Fruit fly (Drosophila melanogaster) whole organism, embryonic: ENCODE data around the gene Ppt2.

ENCODE experiments used
- Adf1 ChIP-seq: fragments of 200-800 bp; sonication (Bioruptor generic); IDR thresholded peaks from 2 replicates; pipeline ENCODE4 v1.3.6; 2022; ENCODE audit warnings: missing biosample characterization, missing genetic modification characterization
- Antp ChIP-seq: fragments of 200-800 bp; sonication (Bioruptor generic); optimal IDR thresholded peaks from 3 replicates; lab custom pipeline; 2016; ENCODE audit warnings: missing biosample characterization, missing genetic modification characterization
- CG10431 ChIP-seq: fragments of 200-800 bp; sonication (Bioruptor generic); optimal IDR thresholded peaks from 3 replicates; lab custom pipeline; 2018; ENCODE audit warnings: missing biosample characterization, mild to moderate bottlenecking, missing genetic modification characterization
- CG10543 ChIP-seq: fragments of 200-800 bp; sonication (Bioruptor generic); optimal IDR thresholded peaks from 3 replicates; lab custom pipeline; 2017; ENCODE audit warnings: missing biosample characterization, mild to moderate bottlenecking, missing genetic modification characterization, moderate library complexity
- CG10565 ChIP-seq: fragments of 200-800 bp; sonication (Bioruptor generic); optimal IDR thresholded peaks from 3 replicates; lab custom pipeline; 2016; ENCODE audit warnings: missing biosample characterization, mild to moderate bottlenecking, missing genetic modification characterization
- CG13775 ChIP-seq: fragments of 200-800 bp; sonication (Bioruptor generic); optimal IDR thresholded peaks from 3 replicates; lab custom pipeline; 2017; ENCODE audit warnings: missing biosample characterization, mild to moderate bottlenecking, missing genetic modification characterization
- CG13894 ChIP-seq: fragments of 200-800 bp; sonication (Bioruptor generic); optimal IDR thresholded peaks from 3 replicates; lab custom pipeline; 2018; ENCODE audit warnings: missing biosample characterization, mild to moderate bottlenecking, missing genetic modification characterization, moderate library complexity
- CG14965 ChIP-seq: fragments of 200-800 bp; sonication (Bioruptor generic); optimal IDR thresholded peaks from 2 replicates; lab custom pipeline; 2016; ENCODE audit warnings: missing biosample characterization, missing genetic modification characterization, borderline replicate concordance
- CG15601 ChIP-seq: fragments of 200-800 bp; sonication (Bioruptor generic); optimal IDR thresholded peaks from 3 replicates; lab custom pipeline; 2019; ENCODE audit warnings: missing biosample characterization, mild to moderate bottlenecking, missing genetic modification characterization, moderate library complexity
- CG16815 ChIP-seq: fragments of 200-800 bp; sonication (Bioruptor generic); optimal IDR thresholded peaks from 3 replicates; lab custom pipeline; 2017; ENCODE audit warnings: missing biosample characterization, mild to moderate bottlenecking, missing genetic modification characterization
- CG2889 ChIP-seq: fragments of 200-800 bp; sonication (Bioruptor generic); IDR thresholded peaks from 3 replicates; pipeline ENCODE4 v1.3.6; 2022; ENCODE audit warnings: missing biosample characterization, missing genetic modification characterization
- CG5180 ChIP-seq: fragments of 200-800 bp; sonication (Bioruptor generic); optimal IDR thresholded peaks from 3 replicates; lab custom pipeline; 2017; ENCODE audit warnings: missing biosample characterization, missing genetic modification characterization, mild to moderate bottlenecking, moderate library complexity, missing genetic modification reagents
- CG5245 ChIP-seq: fragments of 200-800 bp; sonication (Bioruptor generic); optimal IDR thresholded peaks from 3 replicates; lab custom pipeline; 2016; ENCODE audit warnings: missing biosample characterization, missing genetic modification characterization
- CG6175 ChIP-seq: fragments of 200-800 bp; sonication (Bioruptor generic); IDR thresholded peaks from 3 replicates; pipeline ENCODE4 v1.3.6; 2022; ENCODE audit warnings: missing biosample characterization, missing genetic modification characterization
- CG6254 ChIP-seq: fragments of 200-800 bp; sonication (Bioruptor generic); optimal IDR thresholded peaks from 3 replicates; lab custom pipeline; 2017; ENCODE audit warnings: mild to moderate bottlenecking, missing biosample characterization, missing genetic modification reagents, missing genetic modification characterization
- CG7786 ChIP-seq: fragments of 200-800 bp; sonication (Bioruptor generic); optimal IDR thresholded peaks from 2 replicates; lab custom pipeline; 2016; ENCODE audit warnings: missing biosample characterization, missing genetic modification characterization
- CG7928 ChIP-seq: fragments of 200-800 bp; sonication (Bioruptor generic); optimal IDR thresholded peaks from 2 replicates; lab custom pipeline; 2017; ENCODE audit warnings: missing biosample characterization, mild to moderate bottlenecking, missing genetic modification characterization
- CG8765 ChIP-seq: fragments of 200-800 bp; sonication (Bioruptor generic); IDR thresholded peaks from 2 replicates; pipeline ENCODE4 v1.3.6; 2022; ENCODE audit warnings: missing biosample characterization, missing genetic modification characterization
- D19A ChIP-seq: fragments of 200-800 bp; optimal IDR thresholded peaks from 3 replicates; lab custom pipeline; 2019; ENCODE audit warnings: missing biosample characterization, mild to moderate bottlenecking, missing genetic modification characterization, moderate library complexity
- Dbx ChIP-seq: fragments of 200-800 bp; sonication (Bioruptor generic); IDR thresholded peaks from 3 replicates; pipeline ENCODE4 v1.3.6; 2022; ENCODE audit warnings: missing biosample characterization, missing genetic modification characterization
- Dp ChIP-seq: fragments of 200-800 bp; sonication (Bioruptor generic); optimal IDR thresholded peaks from 2 replicates; lab custom pipeline; 2018; ENCODE audit warnings: missing biosample characterization, mild to moderate bottlenecking, missing genetic modification characterization, moderate library complexity
- E2f1 ChIP-seq: fragments of 200-800 bp; sonication (Bioruptor generic); IDR thresholded peaks from 2 replicates; pipeline ENCODE4 v1.3.6; 2022; ENCODE audit warnings: missing biosample characterization, missing genetic modification characterization
- HLH54F ChIP-seq: fragments of 200-800 bp; sonication (Bioruptor generic); optimal IDR thresholded peaks from 3 replicates; lab custom pipeline; 2016; ENCODE audit warnings: missing biosample characterization, missing genetic modification characterization
- Mad ChIP-seq: fragments of 200-800 bp; sonication (Bioruptor generic); optimal IDR thresholded peaks from 2 replicates; lab custom pipeline; 2016; ENCODE audit warnings: missing biosample characterization, missing genetic modification characterization
- Mes4 ChIP-seq: fragments of 200-800 bp; sonication (Bioruptor generic); optimal IDR thresholded peaks from 2 replicates; lab custom pipeline; 2016; ENCODE audit warnings: missing biosample characterization, missing genetic modification characterization
- Myb ChIP-seq: fragments of 200-800 bp; sonication (Bioruptor generic); optimal IDR thresholded peaks from 2 replicates; lab custom pipeline; 2016; ENCODE audit warnings: missing biosample characterization, missing genetic modification characterization
- NFAT ChIP-seq: fragments of 200-800 bp; sonication (Bioruptor generic); IDR thresholded peaks from 2 replicates; pipeline ENCODE4 v1.3.6; 2022; ENCODE audit warnings: missing biosample characterization, missing genetic modification characterization
- Nf-YB ChIP-seq: fragments of 200-800 bp; sonication (Bioruptor generic); optimal IDR thresholded peaks from 3 replicates; lab custom pipeline; 2019; ENCODE audit warnings: missing biosample characterization, mild to moderate bottlenecking, missing genetic modification characterization, moderate library complexity
- Oaz ChIP-seq: fragments of 200-800 bp; sonication (Bioruptor generic); IDR thresholded peaks from 2 replicates; pipeline ENCODE4 v1.3.6; 2022; ENCODE audit warnings: missing biosample characterization, missing genetic modification characterization
- Opbp ChIP-seq: fragments of 200-800 bp; sonication (Bioruptor generic); IDR thresholded peaks from 3 replicates; pipeline ENCODE4 v1.3.6; 2022; ENCODE audit warnings: missing biosample characterization, missing genetic modification characterization; ENCODE audit not compliant: partially characterized antibody
- Sox102F ChIP-seq: fragments of 200-800 bp; sonication (Bioruptor generic); optimal IDR thresholded peaks from 2 replicates; lab custom pipeline; 2018; ENCODE audit warnings: missing biosample characterization, mild to moderate bottlenecking, missing genetic modification characterization, moderate library complexity
- Sry-δ ChIP-seq: fragments of 200-800 bp; sonication (Bioruptor generic); optimal IDR thresholded peaks from 2 replicates; lab custom pipeline; 2016; ENCODE audit warnings: missing biosample characterization, missing genetic modification characterization
- amos ChIP-seq: fragments of 200-800 bp; sonication (Bioruptor generic); IDR thresholded peaks from 2 replicates; pipeline ENCODE4 v1.3.6; 2022; ENCODE audit warnings: missing biosample characterization, missing genetic modification characterization; ENCODE audit not compliant: partially characterized antibody
- crp ChIP-seq, 2 experiments: fragments of 200-800 bp; sonication (Bioruptor generic); optimal IDR thresholded peaks; 2 replicates in 1 of 2; 3 replicates in 1 of 2; lab custom pipeline; 2017; ENCODE audit warnings: missing biosample characterization in 2 of 2, missing genetic modification characterization in 2 of 2, mild to moderate bottlenecking in 1 of 2, moderate library complexity in 1 of 2
- exex ChIP-seq: fragments of 200-800 bp; sonication (Bioruptor generic); optimal IDR thresholded peaks from 4 replicates; lab custom pipeline; 2018; ENCODE audit warnings: missing biosample characterization, mild to moderate bottlenecking, missing genetic modification characterization, moderate library complexity
- fd102C ChIP-seq: fragments of 200-800 bp; sonication (Bioruptor generic); optimal IDR thresholded peaks from 2 replicates; lab custom pipeline; 2018; ENCODE audit warnings: missing biosample characterization, mild to moderate bottlenecking, missing genetic modification characterization, moderate library complexity
- lab ChIP-seq: fragments of 200-800 bp; sonication (Bioruptor generic); optimal IDR thresholded peaks from 3 replicates; lab custom pipeline; 2017; ENCODE audit warnings: missing biosample characterization, missing genetic modification characterization, mild to moderate bottlenecking, moderate library complexity, missing genetic modification reagents
- lilli ChIP-seq: fragments of 200-800 bp; sonication (Bioruptor generic); optimal IDR thresholded peaks from 3 replicates; lab custom pipeline; 2016; ENCODE audit warnings: missing biosample characterization, missing genetic modification characterization
- mld ChIP-seq: fragments of 200-800 bp; sonication (Bioruptor generic); IDR thresholded peaks from 3 replicates; pipeline ENCODE4 v1.3.6; 2022; ENCODE audit warnings: missing biosample characterization, missing genetic modification characterization; ENCODE audit not compliant: partially characterized antibody
- onecut ChIP-seq: fragments of 200-800 bp; sonication (Bioruptor generic); IDR thresholded peaks from 2 replicates; pipeline ENCODE4 v1.3.6; 2022; ENCODE audit warnings: missing biosample characterization, missing genetic modification characterization
- pan ChIP-seq, 4 experiments: fragments of >200 bp in 3 of 4; fragments of 200-800 bp in 1 of 4; sonication (Bioruptor generic) in 1 of 4; optimal IDR thresholded peaks in 3 of 4; IDR thresholded peaks in 1 of 4; 2 replicates each; pipeline versions ENCODE4 v1.3.6 to Lab custom; 2017 to 2022; ENCODE audit warnings: missing biosample characterization in 2 of 4, missing genetic modification characterization in 2 of 4, mixed read lengths in 1 of 4
- pb ChIP-seq: fragments of 200-800 bp; sonication (Bioruptor generic); optimal IDR thresholded peaks from 3 replicates; lab custom pipeline; 2016; ENCODE audit warnings: missing biosample characterization, missing genetic modification characterization
- pros ChIP-seq: fragments of 200-800 bp; sonication (Bioruptor generic); optimal IDR thresholded peaks from 3 replicates; lab custom pipeline; 2019; ENCODE audit warnings: missing biosample characterization, mild to moderate bottlenecking, missing genetic modification characterization, moderate library complexity
- pum ChIP-seq: fragments of 200-800 bp; sonication (Bioruptor generic); optimal IDR thresholded peaks from 2 replicates; lab custom pipeline; 2016; ENCODE audit warnings: missing biosample characterization, missing genetic modification characterization
- scrt ChIP-seq: fragments of 200-800 bp; sonication (Bioruptor generic); optimal IDR thresholded peaks from 2 replicates; lab custom pipeline; 2018; ENCODE audit warnings: missing biosample characterization, mild to moderate bottlenecking, missing genetic modification characterization, moderate library complexity
- sens ChIP-seq: fragments of 200-800 bp; sonication (Bioruptor generic); peaks from one replicate; lab custom pipeline; 2016; ENCODE audit warnings: missing biosample characterization, missing genetic modification characterization
- sob ChIP-seq: fragments of 200-800 bp; sonication (Bioruptor generic); IDR thresholded peaks from 2 replicates; pipeline ENCODE4 v1.3.6; 2022; ENCODE audit warnings: missing biosample characterization, missing genetic modification characterization
- stc ChIP-seq: fragments of 200-800 bp; sonication (Bioruptor generic); IDR thresholded peaks from 2 replicates; pipeline ENCODE4 v1.3.6; 2022; ENCODE audit warnings: missing biosample characterization, missing genetic modification characterization
- tin ChIP-seq: fragments of 200-800 bp; sonication (Bioruptor generic); optimal IDR thresholded peaks from 3 replicates; lab custom pipeline; 2016; ENCODE audit warnings: missing biosample characterization, missing genetic modification characterization

Ppt2 gene

dm6 chr2L:11271622-11272282 lies 8.3 kb upstream of the Ppt2 start (continued):
- TF ChIP-seq E2f1 (GFP tag; lab: Robert Waterston, UW), result no peak
- no peak for TF ChIP-seq crp (GFP tag; optimal IDR thresholded peaks at IDR 0.05; lab: Kevin White, UChicago)
- no peak for TF ChIP-seq CG14965 (GFP tag; lab: Kevin White, UChicago)
- peak; percentile 55; the same call in 1 of the 3 replicates for TF ChIP-seq Dbx (GFP tag; lab: Robert Waterston, UW)
- TF ChIP-seq Myb (GFP tag; lab: Kevin White, UChicago), result no peak
- no peak for TF ChIP-seq Opbp (GFP tag; lab: Robert Waterston, UW)
- TF ChIP-seq pum (GFP tag; lab: Kevin White, UChicago), result no peak
- TF ChIP-seq CG5180 (GFP tag; lab: Kevin White, UChicago), result no peak
- peak; percentile 90 for TF ChIP-seq CG10543 (GFP tag; lab: Kevin White, UChicago)
- peak; percentile 6 for TF ChIP-seq CG10431 (GFP tag; lab: Kevin White, UChicago)
- no peak for TF ChIP-seq CG7786 (GFP tag; lab: Kevin White, UChicago)
- TF ChIP-seq stc (GFP tag; lab: Robert Waterston, UW), result 0 out of 2 replicates have a peak, but pooled peaks have one; percentile 33
- no peak for TF ChIP-seq Mes4 (GFP tag; lab: Kevin White, UChicago)
- TF ChIP-seq tin (GFP tag; lab: Kevin White, UChicago), result no peak
- peak; percentile 82 for TF ChIP-seq exex (tag; lab: Kevin White, UChicago)
- TF ChIP-seq CG6175, result peak; percentile 54; the same call in 1 of the 3 replicates
- peak; percentile 18 for TF ChIP-seq pb
- TF ChIP-seq Mad, result no peak
- no peak for TF ChIP-seq Nf-YB (GFP tag; lab: Kevin White, UChicago)
- no peak for TF ChIP-seq CG5245 (GFP tag; lab: Kevin White, UChicago)
- peak; percentile 57 for TF ChIP-seq CG7928 (GFP tag; lab: Kevin White, UChicago)
- peak; percentile 66 for TF ChIP-seq pros (GFP tag; lab: Kevin White, UChicago)
- no peak for TF ChIP-seq CG6254 (GFP tag; lab: Kevin White, UChicago)
- TF ChIP-seq lilli (GFP tag; lab: Kevin White, UChicago), result no peak
- no peak for TF ChIP-seq CG2889 (GFP tag; lab: Robert Waterston, UW)
- TF ChIP-seq Oaz, result no peak
- no peak for TF ChIP-seq fd102C (GFP tag; lab: Kevin White, UChicago)
- peak; percentile 77 for TF ChIP-seq lab (GFP tag; lab: Kevin White, UChicago)
- no peak for TF ChIP-seq CG8765 (GFP tag; lab: Robert Waterston, UW)
- TF ChIP-seq onecut, result no peak
- peak; percentile 75 for TF ChIP-seq Dp (GFP tag; lab: Kevin White, UChicago)
- no peak for TF ChIP-seq Sry-δ
- no peak for TF ChIP-seq scrt (GFP tag; lab: Kevin White, UChicago)
- peak; percentile 24; the same call in 1 of the 2 replicates for TF ChIP-seq amos (GFP tag; lab: Robert Waterston, UW)
- TF ChIP-seq Antp (GFP tag; lab: Kevin White, UChicago), result no peak
- TF ChIP-seq CG15601 (tag; lab: Kevin White, UChicago), result no peak
- no peak for TF ChIP-seq pan (optimal IDR thresholded peaks at IDR 0.05; lab: Kevin White, UChicago)
- TF ChIP-seq pan (GFP tag; optimal IDR thresholded peaks at IDR 0.05 in 1 of 2, IDR thresholded peaks at IDR 0.05 in 1 of 2), result no peak
- peak; percentile 64 for TF ChIP-seq CG13894 (tag; lab: Kevin White, UChicago)
- no peak for TF ChIP-seq CG16815 (GFP tag; lab: Kevin White, UChicago)
- no peak for TF ChIP-seq HLH54F (GFP tag; lab: Kevin White, UChicago)
- 0 out of 3 replicates have a peak, but pooled peaks have one; percentile 29 for TF ChIP-seq mld (GFP tag; lab: Robert Waterston, UW)
- no peak for TF ChIP-seq CG13775 (GFP tag; lab: Kevin White, UChicago)
- TF ChIP-seq Sox102F (GFP tag; lab: Kevin White, UChicago), result no peak
- 0 out of 2 replicates have a peak, but pooled peaks have one; percentile 33 for TF ChIP-seq NFAT (GFP tag; lab: Robert Waterston, UW)
- TF ChIP-seq sens (GFP tag; lab: Kevin White, UChicago), result peak; percentile 43
- peak; percentile 80 for TF ChIP-seq Adf1 (GFP tag; lab: Robert Waterston, UW)
- no peak for TF ChIP-seq D19A (tag; lab: Kevin White, UChicago)
- TF ChIP-seq CG10565 (GFP tag; lab: Kevin White, UChicago), result no peak
- peak; percentile 59; the same call in 1 of the 2 replicates for TF ChIP-seq sob (GFP tag; lab: Robert Waterston, UW)
